Worm (Caenorhabditis elegans): ENCODE measurements around the gene H17B01.5.

DNA sequence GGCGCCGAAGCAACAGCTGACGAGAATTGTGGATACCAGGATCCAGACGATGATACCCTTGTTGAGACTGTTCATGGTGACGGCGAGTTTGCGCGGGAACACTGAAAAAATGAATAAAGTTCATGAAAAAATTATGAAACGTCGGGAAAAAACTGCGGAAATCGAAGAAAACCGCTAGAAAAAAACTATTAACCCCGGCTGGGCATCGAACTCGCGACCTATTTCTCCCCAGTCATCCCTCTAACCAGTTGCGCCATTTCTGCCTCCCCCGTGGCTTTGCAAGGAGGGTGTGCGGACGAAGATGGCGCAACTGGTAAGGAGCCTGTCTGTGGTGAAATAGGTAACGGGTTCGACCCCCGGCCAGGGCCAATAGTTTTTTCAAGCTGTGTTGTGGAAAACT lies at the start of gene H17B01.5:
- TF ChIP-seq elt-3 (tag; optimal IDR thresholded peaks at IDR 0.05) (no peak), skn-1 (tag; optimal IDR thresholded peaks at IDR 0.05) (no peak), nfya-1 (tag; optimal IDR thresholded peaks at IDR 0.05; ENCODE audit: insufficient read depth) (no peak), elt-1 (tag; optimal IDR thresholded peaks at IDR 0.05) (no peak), sea-2 (GFP tag; optimal IDR thresholded peaks at IDR 0.05) (no peak), fkh-10 (GFP tag; optimal IDR thresholded peaks at IDR 0.05) (no peak), lin-15B (tag; optimal IDR thresholded peaks at IDR 0.05) (no peak), pha-4 (tag; optimal IDR thresholded peaks at IDR 0.05) (no peak), unc-62 (GFP tag; optimal IDR thresholded peaks at IDR 0.05) (no peak), ama-1 (optimal IDR thresholded peaks at IDR 0.05) (no peak)
